Fruit fly (Drosophila melanogaster) whole organism, embryonic: ENCODE data around the gene Traf4.

Experiments used
- B-H2 ChIP-seq: fragments of 200-800 bp; sonication (Bioruptor generic); optimal IDR thresholded peaks from 2 replicates; lab custom pipeline; 2018; ENCODE audit warnings: missing biosample characterization, mild to moderate bottlenecking, missing genetic modification characterization
- Bgb ChIP-seq: fragments of 200-800 bp; sonication (Bioruptor generic); IDR thresholded peaks from 2 replicates; pipeline ENCODE4 v1.3.6; 2022; ENCODE audit warnings: missing biosample characterization, missing genetic modification characterization; ENCODE audit not compliant: partially characterized antibody
- Blimp-1 ChIP-seq: fragments of 200-800 bp; sonication (Bioruptor generic); optimal IDR thresholded peaks from 3 replicates; lab custom pipeline; 2018; ENCODE audit warnings: missing biosample characterization, missing genetic modification characterization, mild to moderate bottlenecking, moderate library complexity, missing genetic modification reagents
- Bteb2 ChIP-seq: fragments of 200-800 bp; sonication (Bioruptor generic); optimal IDR thresholded peaks from 2 replicates; lab custom pipeline; 2016; ENCODE audit warnings: missing biosample characterization, missing genetic modification characterization
- CG12104 ChIP-seq: fragments of 200-800 bp; sonication (Bioruptor generic); optimal IDR thresholded peaks from 3 replicates; lab custom pipeline; 2016; ENCODE audit warnings: missing biosample characterization, missing genetic modification characterization
- CG12236 ChIP-seq: fragments of 200-800 bp; sonication (Bioruptor generic); optimal IDR thresholded peaks from 2 replicates; lab custom pipeline; 2016; ENCODE audit warnings: missing biosample characterization, missing genetic modification characterization
- CG14860 ChIP-seq: fragments of 200-800 bp; sonication (Bioruptor generic); IDR thresholded peaks from 3 replicates; pipeline ENCODE4 v1.3.6; 2022; ENCODE audit warnings: missing biosample characterization, missing genetic modification characterization; ENCODE audit not compliant: partially characterized antibody
- CG1792 ChIP-seq: fragments of 200-800 bp; sonication (Bioruptor generic); optimal IDR thresholded peaks from 2 replicates; lab custom pipeline; 2016; ENCODE audit warnings: missing biosample characterization, missing genetic modification characterization
- CG2116 ChIP-seq: fragments of 200-800 bp; sonication (Bioruptor generic); optimal IDR thresholded peaks from 3 replicates; lab custom pipeline; 2018; ENCODE audit warnings: missing biosample characterization, mild to moderate bottlenecking, missing genetic modification characterization
- CG32532 ChIP-seq: fragments of 200-800 bp; sonication (Bioruptor generic); IDR thresholded peaks from 2 replicates; pipeline ENCODE4 v1.3.6; 2022; ENCODE audit warnings: missing biosample characterization, missing genetic modification characterization
- CG34224 ChIP-seq: fragments of 200-800 bp; sonication (Bioruptor generic); IDR thresholded peaks from 3 replicates; pipeline ENCODE4 v1.3.6; 2022; ENCODE audit warnings: missing biosample characterization, missing genetic modification characterization; ENCODE audit not compliant: partially characterized antibody
- CG3847 ChIP-seq: fragments of 200-800 bp; sonication (Bioruptor generic); IDR thresholded peaks from 2 replicates; pipeline ENCODE4 v1.3.6; 2022; ENCODE audit warnings: missing biosample characterization, missing genetic modification characterization
- CG5180 ChIP-seq: fragments of 200-800 bp; sonication (Bioruptor generic); optimal IDR thresholded peaks from 3 replicates; lab custom pipeline; 2017; ENCODE audit warnings: missing biosample characterization, missing genetic modification characterization, mild to moderate bottlenecking, moderate library complexity, missing genetic modification reagents
- CG7987 ChIP-seq: fragments of 200-800 bp; sonication (Bioruptor generic); optimal IDR thresholded peaks from 2 replicates; lab custom pipeline; 2018; ENCODE audit warnings: missing biosample characterization, mild to moderate bottlenecking, missing genetic modification characterization, moderate library complexity
- CG9797 ChIP-seq: fragments of 200-800 bp; sonication (Bioruptor generic); optimal IDR thresholded peaks from 3 replicates; lab custom pipeline; 2018; ENCODE audit warnings: missing biosample characterization, mild to moderate bottlenecking, missing genetic modification characterization
- CHES-1-like ChIP-seq: fragments of 200-800 bp; sonication (Bioruptor generic); optimal IDR thresholded peaks from 2 replicates; lab custom pipeline; 2016; ENCODE audit warnings: missing biosample characterization, missing genetic modification characterization
- CrebB ChIP-seq: fragments of 200-800 bp; sonication (Bioruptor generic); optimal IDR thresholded peaks from 3 replicates; lab custom pipeline; 2018; ENCODE audit warnings: missing biosample characterization, mild to moderate bottlenecking, missing genetic modification characterization
- Dad ChIP-seq: fragments of 200-800 bp; sonication (Bioruptor generic); optimal IDR thresholded peaks from 3 replicates; lab custom pipeline; 2016; ENCODE audit warnings: missing biosample characterization, missing genetic modification characterization
- Dip3 ChIP-seq: fragments of 200-800 bp; sonication (Bioruptor generic); optimal IDR thresholded peaks from 3 replicates; lab custom pipeline; 2016; ENCODE audit warnings: missing biosample characterization, missing genetic modification characterization
- E2f2 ChIP-seq: fragments of 200-800 bp; sonication (Bioruptor generic); IDR thresholded peaks from 2 replicates; pipeline ENCODE4 v1.3.6; 2022; ENCODE audit warnings: missing biosample characterization, missing genetic modification characterization
- Fer3 ChIP-seq: fragments of 200-800 bp; sonication (Bioruptor generic); optimal IDR thresholded peaks from 2 replicates; lab custom pipeline; 2018; ENCODE audit warnings: missing biosample characterization, mild to moderate bottlenecking, missing genetic modification characterization, moderate library complexity
- Hey ChIP-seq: fragments of 200-800 bp; sonication (Bioruptor generic); optimal IDR thresholded peaks from 3 replicates; lab custom pipeline; 2018; ENCODE audit warnings: missing biosample characterization, mild to moderate bottlenecking, missing genetic modification characterization
- HmgD ChIP-seq: fragments of 200-800 bp; sonication (Bioruptor generic); optimal IDR thresholded peaks from 3 replicates; lab custom pipeline; 2016; ENCODE audit warnings: missing biosample characterization, missing genetic modification characterization
- HmgZ ChIP-seq: fragments of 200-800 bp; sonication (Bioruptor generic); optimal IDR thresholded peaks from 2 replicates; lab custom pipeline; 2018; ENCODE audit warnings: missing biosample characterization, mild to moderate bottlenecking, missing genetic modification characterization
- Hmx ChIP-seq: fragments of 200-800 bp; sonication (Bioruptor generic); optimal IDR thresholded peaks from 2 replicates; lab custom pipeline; 2016; ENCODE audit warnings: missing biosample characterization, missing genetic modification characterization
- Hr39 ChIP-seq: fragments of >200 bp; optimal IDR thresholded peaks from 2 replicates; lab custom pipeline; 2017
- Jarid2 ChIP-seq: fragments of 200-800 bp; sonication (Bioruptor generic); optimal IDR thresholded peaks from 3 replicates; lab custom pipeline; 2017; ENCODE audit warnings: mild to moderate bottlenecking, missing biosample characterization, missing genetic modification reagents, missing genetic modification characterization
- Lhr ChIP-seq: fragments of 200-800 bp; sonication (Bioruptor generic); optimal IDR thresholded peaks from 3 replicates; lab custom pipeline; 2017; ENCODE audit warnings: mild to moderate bottlenecking, missing biosample characterization, missing genetic modification reagents, missing genetic modification characterization
- Meics ChIP-seq: fragments of 200-800 bp; sonication (Bioruptor generic); optimal IDR thresholded peaks from 2 replicates; lab custom pipeline; 2017; ENCODE audit warnings: missing biosample characterization, mild to moderate bottlenecking, missing genetic modification characterization
- Myb ChIP-seq: fragments of 200-800 bp; sonication (Bioruptor generic); optimal IDR thresholded peaks from 2 replicates; lab custom pipeline; 2016; ENCODE audit warnings: missing biosample characterization, missing genetic modification characterization
- Nf-YB ChIP-seq: fragments of 200-800 bp; sonication (Bioruptor generic); optimal IDR thresholded peaks from 3 replicates; lab custom pipeline; 2019; ENCODE audit warnings: missing biosample characterization, mild to moderate bottlenecking, missing genetic modification characterization, moderate library complexity
- Opbp ChIP-seq: fragments of 200-800 bp; sonication (Bioruptor generic); IDR thresholded peaks from 3 replicates; pipeline ENCODE4 v1.3.6; 2022; ENCODE audit warnings: missing biosample characterization, missing genetic modification characterization; ENCODE audit not compliant: partially characterized antibody
- Pdp1 ChIP-seq, 2 experiments: fragments of 200-800 bp; sonication (Bioruptor generic); optimal IDR thresholded peaks; 3 replicates each; lab custom pipeline; 2016; ENCODE audit warnings: missing biosample characterization in 2 of 2, missing genetic modification characterization in 2 of 2, mild to moderate bottlenecking in 1 of 2, moderate library complexity in 1 of 2
- Sox102F ChIP-seq: fragments of 200-800 bp; sonication (Bioruptor generic); optimal IDR thresholded peaks from 2 replicates; lab custom pipeline; 2018; ENCODE audit warnings: missing biosample characterization, mild to moderate bottlenecking, missing genetic modification characterization, moderate library complexity
- bbx ChIP-seq: fragments of 200-800 bp; sonication (Bioruptor generic); IDR thresholded peaks from 2 replicates; pipeline ENCODE4 v1.3.6; 2022; ENCODE audit warnings: missing biosample characterization, missing genetic modification characterization; ENCODE audit not compliant: partially characterized antibody
- cad ChIP-seq: fragments of >200 bp; optimal IDR thresholded peaks from 2 replicates; lab custom pipeline; 2017; ENCODE audit warnings: missing biosample characterization, missing genetic modification characterization
- chif ChIP-seq, 2 experiments: fragments of 200-800 bp; sonication (Bioruptor generic); optimal IDR thresholded peaks; 3 replicates each; lab custom pipeline; 2016; ENCODE audit warnings: missing biosample characterization in 2 of 2, missing genetic modification characterization in 2 of 2
- dpn ChIP-seq, 2 experiments: fragments of 200-800 bp; sonication (Bioruptor generic); optimal IDR thresholded peaks; 3 replicates each; lab custom pipeline; 2016; ENCODE audit warnings: missing biosample characterization in 2 of 2, missing genetic modification characterization in 2 of 2
- emc ChIP-seq: fragments of 200-800 bp; sonication (Bioruptor generic); optimal IDR thresholded peaks from 2 replicates; lab custom pipeline; 2016; ENCODE audit warnings: missing biosample characterization, missing genetic modification characterization
- fd64A ChIP-seq: fragments of 200-800 bp; sonication (Bioruptor generic); optimal IDR thresholded peaks from 3 replicates; lab custom pipeline; 2018; ENCODE audit warnings: missing biosample characterization, mild to moderate bottlenecking, missing genetic modification characterization
- grn ChIP-seq: fragments of 200-800 bp; sonication (Bioruptor generic); optimal IDR thresholded peaks from 3 replicates; lab custom pipeline; 2017; ENCODE audit warnings: missing biosample characterization, missing genetic modification characterization
- gsb-n ChIP-seq: fragments of 200-800 bp; sonication (Bioruptor generic); optimal IDR thresholded peaks from 3 replicates; lab custom pipeline; 2018; ENCODE audit warnings: missing biosample characterization, mild to moderate bottlenecking, missing genetic modification characterization
- insv ChIP-seq, 2 experiments: fragments of 200-800 bp; sonication (Bioruptor generic); optimal IDR thresholded peaks; 3 replicates each; lab custom pipeline; 2016 to 2018; ENCODE audit warnings: missing biosample characterization in 2 of 2, missing genetic modification characterization in 2 of 2
- jumu ChIP-seq: fragments of 200-800 bp; sonication (Bioruptor generic); optimal IDR thresholded peaks from 3 replicates; lab custom pipeline; 2016; ENCODE audit warnings: missing biosample characterization, missing genetic modification characterization
- nau ChIP-seq: fragments of 200-800 bp; sonication (Bioruptor generic); optimal IDR thresholded peaks from 3 replicates; lab custom pipeline; 2017; ENCODE audit warnings: missing biosample characterization, mild to moderate bottlenecking, missing genetic modification characterization, missing genetic modification reagents
- p53 ChIP-seq: fragments of 200-800 bp; sonication (Bioruptor generic); optimal IDR thresholded peaks from 2 replicates; lab custom pipeline; 2016; ENCODE audit warnings: missing biosample characterization, missing genetic modification characterization
- pzg ChIP-seq: fragments of 200-800 bp; sonication (Bioruptor generic); optimal IDR thresholded peaks from 3 replicates; lab custom pipeline; 2018; ENCODE audit warnings: missing biosample characterization, mild to moderate bottlenecking, missing genetic modification characterization, moderate library complexity
- trem ChIP-seq: fragments of 200-800 bp; optimal IDR thresholded peaks from 3 replicates; lab custom pipeline; 2019; ENCODE audit warnings: missing biosample characterization, mild to moderate bottlenecking, missing genetic modification characterization, moderate library complexity
- vnd ChIP-seq: fragments of 200-800 bp; sonication (Bioruptor generic); IDR thresholded peaks from 3 replicates; pipeline ENCODE4 v1.3.6; 2022; ENCODE audit warnings: missing biosample characterization, missing genetic modification characterization; ENCODE audit not compliant: partially characterized antibody
- zen ChIP-seq: fragments of 200-800 bp; sonication (Bioruptor generic); optimal IDR thresholded peaks from 3 replicates; lab custom pipeline; 2018; ENCODE audit warnings: missing biosample characterization, mild to moderate bottlenecking, missing genetic modification characterization, moderate library complexity

The Traf4 gene

DNA sequence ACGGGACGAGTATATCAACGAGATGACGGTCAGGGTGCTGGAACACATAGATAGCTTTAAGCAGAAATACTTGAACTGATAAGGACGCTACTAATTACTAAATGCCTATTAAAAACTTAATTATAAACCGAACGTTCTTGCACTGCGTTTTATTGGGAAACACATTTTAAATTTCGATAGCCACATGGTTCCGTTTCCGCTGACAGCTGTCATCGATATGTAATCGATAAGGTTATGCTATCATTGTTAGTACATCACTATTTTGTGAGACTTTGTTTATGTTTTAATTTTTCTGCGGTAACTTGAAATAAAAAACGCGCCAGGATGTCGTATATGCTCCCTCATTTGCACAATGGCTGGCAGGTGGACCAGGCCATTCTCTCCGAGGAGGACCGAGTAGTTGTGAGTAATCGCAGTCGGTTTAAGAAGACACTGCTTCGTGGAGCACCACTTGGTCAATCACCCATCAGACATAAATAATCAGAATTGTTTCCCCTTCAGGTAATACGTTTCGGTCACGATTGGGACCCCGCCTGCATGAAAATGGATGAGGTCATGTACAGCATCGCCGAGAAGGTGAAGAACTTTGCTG, 41.4 kb downstream of the Traf4 start, which contains the start of gene Dim1 (continued):
- TF ChIP-seq Blimp-1 (GFP tag; lab: Kevin White, UChicago) (no peak), Bteb2 (GFP tag; lab: Kevin White, UChicago) (peak; percentile 38), grn (no peak), CG12236 (no peak), CG32532 (GFP tag; lab: Robert Waterston, UW) (no peak), Sox102F (GFP tag; lab: Kevin White, UChicago) (no peak), Fer3 (tag; lab: Kevin White, UChicago) (no peak), E2f2 (peak; percentile 94), CG14860 (GFP tag; lab: Robert Waterston, UW) (peak; percentile 72), Hmx (no peak), trem (tag; lab: Kevin White, UChicago) (peak; percentile 28), Lhr (GFP tag; lab: Kevin White, UChicago) (peak; percentile 19), CG1792 (GFP tag; lab: Kevin White, UChicago) (peak; percentile 14), CG5180 (no peak), cad (GFP tag; lab: Kevin White, UChicago) (no peak), vnd (peak; percentile 68), CG2116 (GFP tag; lab: Kevin White, UChicago) (peak; percentile 90), emc (GFP tag; lab: Kevin White, UChicago) (no peak), p53 (GFP tag; lab: Kevin White, UChicago) (peak; percentile 17), Opbp (GFP tag; lab: Robert Waterston, UW) (peak; percentile 74), CG7987 (GFP tag; lab: Kevin White, UChicago) (peak; percentile 56), CHES-1-like (GFP tag; lab: Kevin White, UChicago) (peak; percentile 24), pzg (GFP tag; lab: Kevin White, UChicago) (peak; percentile 52), Dad (GFP tag; lab: Kevin White, UChicago) (peak; percentile 50), CG3847 (no peak), HmgD (GFP tag; lab: Kevin White, UChicago) (no peak), B-H2 (no peak), Myb (GFP tag; lab: Kevin White, UChicago) (peak; percentile 81), CG9797 (no peak), bbx (GFP tag; lab: Robert Waterston, UW) (peak; percentile 74), Nf-YB (peak; percentile 10), gsb-n (tag; lab: Kevin White, UChicago) (no peak), Hey (tag; lab: Kevin White, UChicago) (no peak), CG12104 (GFP tag; lab: Kevin White, UChicago) (peak; percentile 19), Pdp1 (GFP tag; optimal IDR thresholded peaks at IDR 0.05; lab: Kevin White, UChicago) (no peak), nau (GFP tag; lab: Kevin White, UChicago) (no peak), Jarid2 (GFP tag; lab: Kevin White, UChicago) (no peak), Bgb (GFP tag; lab: Robert Waterston, UW) (peak; percentile 74), Meics (GFP tag; lab: Kevin White, UChicago) (no peak), CrebB (tag; lab: Kevin White, UChicago) (peak; percentile 9), Hr39 (lab: Kevin White, UChicago) (no peak), fd64A (GFP tag; lab: Kevin White, UChicago) (no peak), Dip3 (GFP tag; lab: Kevin White, UChicago) (no peak), jumu (GFP tag; lab: Kevin White, UChicago) (no peak), zen (tag; lab: Kevin White, UChicago) (no peak), dpn (GFP tag; optimal IDR thresholded peaks at IDR 0.05; lab: Kevin White, UChicago) (no peak), CG34224 (peak; percentile 88), chif (GFP tag; optimal IDR thresholded peaks at IDR 0.05; lab: Kevin White, UChicago) (no peak), insv (GFP tag; optimal IDR thresholded peaks at IDR 0.05; lab: Kevin White, UChicago) (no peak), HmgZ (peak; percentile 44)
